Worm (Caenorhabditis elegans) whole organism, young adult: ENCODE measurements around the gene R107.2.
A peak's percentile ranks its signal among the peaks of the same experiment; 100 is the strongest.

ENCODE experiments used
- B0019.2 ChIP-seq: fragments of 200-800 bp; sonication (Bioruptor generic); conservative IDR thresholded peaks from 2 replicates; pipeline ENCODE4 v1.3.6; 2022; ENCODE audit warnings: missing genetic modification reagents, missing genetic modification characterization, missing compliant biosample characterization
- C17E4.6 ChIP-seq: fragments of 200-800 bp; sonication (Bioruptor generic); IDR thresholded peaks from 2 replicates; pipeline ENCODE4 v1.3.6; 2022; ENCODE audit warnings: missing genetic modification reagents, missing genetic modification characterization, missing compliant biosample characterization
- D2030.7 ChIP-seq: fragments of 200-800 bp; sonication (Bioruptor generic); IDR thresholded peaks from 2 replicates; pipeline ENCODE4 v1.3.6; 2022; ENCODE audit warnings: missing genetic modification reagents, missing genetic modification characterization, missing compliant biosample characterization
- F23B12.7 ChIP-seq: sonication (generic microtip); optimal IDR thresholded peaks from 2 replicates; lab custom pipeline; 2017; ENCODE audit warnings: missing genetic modification characterization, mild to moderate bottlenecking, missing compliant biosample characterization, antibody characterized with exemption, moderate library complexity; ENCODE audit not compliant: insufficient read depth
- F33H1.4 ChIP-seq: fragments of 200-800 bp; sonication (Bioruptor generic); IDR thresholded peaks from 2 replicates; pipeline ENCODE4 v1.3.6; 2022; ENCODE audit warnings: missing genetic modification reagents, missing genetic modification characterization, missing compliant biosample characterization
- F55B11.4 ChIP-seq: sonication (generic microtip); optimal IDR thresholded peaks from 2 replicates; lab custom pipeline; 2016; ENCODE audit warnings: missing compliant biosample characterization, missing genetic modification characterization, borderline replicate concordance; ENCODE audit not compliant: insufficient read depth
- K11D2.4 ChIP-seq: fragments of 200-800 bp; sonication (Bioruptor generic); IDR thresholded peaks from 2 replicates; pipeline ENCODE4 v1.3.6; 2022; ENCODE audit warnings: missing genetic modification reagents, missing genetic modification characterization, missing compliant biosample characterization
- T07F8.4 ChIP-seq: sonication (generic microtip); optimal IDR thresholded peaks from 2 replicates; lab custom pipeline; 2016; ENCODE audit warnings: mild to moderate bottlenecking, missing genetic modification characterization, moderate library complexity, missing compliant biosample characterization
- Y53G8AR.9 ChIP-seq: fragments of 200-800 bp; sonication (Bioruptor generic); conservative IDR thresholded peaks from 2 replicates; pipeline ENCODE4 v1.3.6; 2022; ENCODE audit warnings: missing genetic modification reagents, missing genetic modification characterization, missing compliant biosample characterization
- ZK185.1 ChIP-seq: sonication (generic microtip); optimal IDR thresholded peaks from 2 replicates; lab custom pipeline; 2016; ENCODE audit warnings: mild to moderate bottlenecking, missing genetic modification characterization, missing compliant biosample characterization; ENCODE audit not compliant: poor library complexity, severe bottlenecking
- akir-1 ChIP-seq: fragments of 200-800 bp; sonication (Bioruptor generic); optimal IDR thresholded peaks from 2 replicates; lab custom pipeline; 2018; ENCODE audit warnings: mild to moderate bottlenecking, missing genetic modification characterization, moderate library complexity, missing compliant biosample characterization
- attf-3 ChIP-seq: fragments of 200-800 bp; sonication (Bioruptor generic); conservative IDR thresholded peaks from 2 replicates; pipeline ENCODE4 v1.3.6; 2022; ENCODE audit warnings: missing genetic modification reagents, missing genetic modification characterization, missing compliant biosample characterization
- attf-6 ChIP-seq: fragments of 200-800 bp; sonication (Bioruptor generic); IDR thresholded peaks from 2 replicates; pipeline ENCODE4 v1.3.6; 2022; ENCODE audit warnings: missing genetic modification reagents, missing genetic modification characterization, missing compliant biosample characterization
- bed-2 ChIP-seq: fragments of 200-800 bp; sonication (Bioruptor generic); IDR thresholded peaks from 2 replicates; pipeline ENCODE4 v1.3.6; 2022; ENCODE audit warnings: missing genetic modification reagents, missing genetic modification characterization, missing compliant biosample characterization
- cebp-1 ChIP-seq, 2 experiments: fragments of 200-800 bp in 1 of 2; sonication (Bioruptor generic) in 1 of 2; sonication (generic microtip) in 1 of 2; IDR thresholded peaks in 1 of 2; optimal IDR thresholded peaks in 1 of 2; 2 replicates each; pipeline versions ENCODE4 v1.3.6 to Lab custom; 2017 to 2022; ENCODE audit warnings: missing compliant biosample characterization in 2 of 2, missing genetic modification characterization in 2 of 2, mild to moderate bottlenecking in 1 of 2, missing genetic modification reagents in 1 of 2, moderate library complexity in 1 of 2
- ceh-40 ChIP-seq: fragments of 200-800 bp; sonication (Bioruptor generic); IDR thresholded peaks from 2 replicates; pipeline ENCODE4 v1.3.6; 2022; ENCODE audit warnings: missing genetic modification characterization, missing compliant biosample characterization
- ceh-58 ChIP-seq: fragments of 200-800 bp; sonication (Bioruptor generic); IDR thresholded peaks from 2 replicates; pipeline ENCODE4 v1.3.6; 2022; ENCODE audit warnings: missing genetic modification characterization, missing compliant biosample characterization
- ceh-79 ChIP-seq: sonication (generic microtip); optimal IDR thresholded peaks from 2 replicates; lab custom pipeline; 2017; ENCODE audit warnings: mild to moderate bottlenecking, missing genetic modification characterization, missing compliant biosample characterization
- ceh-91 ChIP-seq: fragments of 200-800 bp; sonication (Bioruptor generic); IDR thresholded peaks from 2 replicates; pipeline ENCODE4 v1.3.6; 2022; ENCODE audit warnings: missing genetic modification reagents, missing genetic modification characterization, missing compliant biosample characterization
- dpl-1 ChIP-seq: fragments of 150-350 bp; optimal IDR thresholded peaks from 2 replicates; lab custom pipeline; 2014; ENCODE audit warnings: missing biosample characterization, missing genetic modification reagents, missing genetic modification characterization
- efl-1 ChIP-seq: fragments of 150-350 bp; optimal IDR thresholded peaks from 2 replicates; lab custom pipeline; 2014; ENCODE audit warnings: missing biosample characterization, missing genetic modification reagents, missing genetic modification characterization
- gei-17 ChIP-seq: fragments of 200-800 bp; sonication (Bioruptor generic); optimal IDR thresholded peaks from 2 replicates; lab custom pipeline; 2018; ENCODE audit warnings: mild to moderate bottlenecking, missing genetic modification characterization, missing compliant biosample characterization
- hlh-26 ChIP-seq: fragments of 200-800 bp; sonication (Bioruptor generic); conservative IDR thresholded peaks from 2 replicates; pipeline ENCODE4 v1.3.6; 2022; ENCODE audit warnings: missing genetic modification reagents, missing genetic modification characterization, missing compliant biosample characterization
- hmg-20 ChIP-seq: fragments of 200-800 bp; sonication (Bioruptor generic); IDR thresholded peaks from 2 replicates; pipeline ENCODE4 v1.3.6; 2022; ENCODE audit warnings: missing genetic modification reagents, missing genetic modification characterization, missing compliant biosample characterization
- hsf-1 ChIP-seq: fragments of 200-800 bp; sonication (Bioruptor generic); IDR thresholded peaks from 2 replicates; pipeline ENCODE4 v1.3.6; 2022; ENCODE audit warnings: missing genetic modification reagents, missing genetic modification characterization, missing compliant biosample characterization
- lag-1 ChIP-seq: fragments of 200-800 bp; sonication (Bioruptor generic); IDR thresholded peaks from 2 replicates; pipeline ENCODE4 v1.3.6; 2022; ENCODE audit warnings: missing genetic modification reagents, missing genetic modification characterization, missing compliant biosample characterization
- let-526 ChIP-seq: fragments of 200-800 bp; sonication (Bioruptor generic); IDR thresholded peaks from 2 replicates; pipeline ENCODE4 v1.3.6; 2022; ENCODE audit warnings: missing genetic modification reagents, missing genetic modification characterization, missing compliant biosample characterization
- let-607 ChIP-seq, 2 experiments: fragments of 200-800 bp in 1 of 2; sonication (Bioruptor generic) in 1 of 2; sonication (generic microtip) in 1 of 2; optimal IDR thresholded peaks; 2 replicates each; lab custom pipeline; 2016 to 2018; ENCODE audit warnings: mild to moderate bottlenecking in 2 of 2, missing compliant biosample characterization in 2 of 2, missing genetic modification characterization in 2 of 2, moderate library complexity in 2 of 2, missing genotype in 1 of 2
- lin-54 ChIP-seq: fragments of 200-800 bp; sonication (Bioruptor generic); optimal IDR thresholded peaks from 2 replicates; lab custom pipeline; 2018; ENCODE audit warnings: mild to moderate bottlenecking, missing genetic modification characterization, missing compliant biosample characterization
- lsl-1 ChIP-seq: fragments of 200-800 bp; sonication (Bioruptor generic); optimal IDR thresholded peaks from 2 replicates; lab custom pipeline; 2018; ENCODE audit warnings: mild to moderate bottlenecking, missing genetic modification characterization, moderate library complexity, missing compliant biosample characterization
- madf-3 ChIP-seq: fragments of 200-800 bp; sonication (Bioruptor generic); IDR thresholded peaks from 2 replicates; pipeline ENCODE4 v1.3.6; 2022; ENCODE audit warnings: missing genetic modification reagents, missing genetic modification characterization, missing compliant biosample characterization
- madf-6 ChIP-seq: fragments of 200-800 bp; sonication (Bioruptor generic); IDR thresholded peaks from 2 replicates; pipeline ENCODE4 v1.3.6; 2022; ENCODE audit warnings: missing genetic modification reagents, missing genetic modification characterization, missing compliant biosample characterization
- madf-8 ChIP-seq: fragments of 200-800 bp; sonication (Bioruptor generic); conservative IDR thresholded peaks from 2 replicates; pipeline ENCODE4 v1.3.6; 2022; ENCODE audit warnings: missing genetic modification reagents, missing genetic modification characterization, missing compliant biosample characterization
- mel-28 ChIP-seq: sonication (generic microtip); optimal IDR thresholded peaks from 2 replicates; lab custom pipeline; 2016; ENCODE audit warnings: borderline replicate concordance, mild to moderate bottlenecking, missing genetic modification characterization, missing compliant biosample characterization
- mxl-1 ChIP-seq: sonication (generic microtip); optimal IDR thresholded peaks from 2 replicates; lab custom pipeline; 2016; ENCODE audit warnings: missing genetic modification characterization, missing compliant biosample characterization
- nfyb-1 ChIP-seq: fragments of 200-800 bp; sonication (Bioruptor generic); IDR thresholded peaks from 2 replicates; pipeline ENCODE4 v1.3.6; 2022; ENCODE audit warnings: missing genetic modification reagents, missing genetic modification characterization, missing compliant biosample characterization
- nhr-120 ChIP-seq: fragments of 200-800 bp; sonication (Bioruptor generic); IDR thresholded peaks from 2 replicates; pipeline ENCODE4 v1.3.6; 2022; ENCODE audit warnings: missing genetic modification characterization, missing compliant biosample characterization
- nhr-27 ChIP-seq: fragments of 200-800 bp; sonication (Bioruptor generic); optimal IDR thresholded peaks from 2 replicates; lab custom pipeline; 2018; ENCODE audit warnings: mild to moderate bottlenecking, missing genetic modification characterization, moderate library complexity, missing compliant biosample characterization
- pbrm-1 ChIP-seq: fragments of 200-800 bp; sonication (Bioruptor generic); IDR thresholded peaks from 2 replicates; pipeline ENCODE4 v1.3.6; 2022; ENCODE audit warnings: missing genetic modification reagents, missing genetic modification characterization, missing compliant biosample characterization
- pha-4 ChIP-seq: fragments of 150-350 bp; sonication (generic microtip); optimal IDR thresholded peaks from 2 replicates; lab custom pipeline; 2014; ENCODE audit warnings: missing biosample characterization, missing genetic modification reagents, missing genetic modification characterization
- rcor-1 ChIP-seq: fragments of 200-800 bp; sonication (Bioruptor generic); IDR thresholded peaks from 2 replicates; pipeline ENCODE4 v1.3.6; 2022; ENCODE audit warnings: missing genetic modification reagents, missing genetic modification characterization, missing compliant biosample characterization
- snpc-1.3 ChIP-seq: sonication (generic microtip); optimal IDR thresholded peaks from 2 replicates; lab custom pipeline; 2017; ENCODE audit warnings: missing genetic modification characterization, mild to moderate bottlenecking, missing compliant biosample characterization, antibody characterized with exemption, moderate library complexity, missing genotype, missing genetic modification reagents; ENCODE audit not compliant: insufficient read depth
- snpc-3.4 ChIP-seq: sonication (generic microtip); optimal IDR thresholded peaks from 2 replicates; lab custom pipeline; 2017; ENCODE audit warnings: missing genetic modification characterization, mild to moderate bottlenecking, missing compliant biosample characterization, antibody characterized with exemption, moderate library complexity, missing genotype, missing genetic modification reagents
- somi-1 ChIP-seq: fragments of 200-800 bp; sonication (Bioruptor generic); optimal IDR thresholded peaks from 2 replicates; lab custom pipeline; 2018; ENCODE audit warnings: mild to moderate bottlenecking, missing genetic modification characterization, missing compliant biosample characterization
- tbx-9 ChIP-seq: sonication (generic microtip); optimal IDR thresholded peaks from 2 replicates; lab custom pipeline; 2016; ENCODE audit warnings: borderline replicate concordance, missing genetic modification characterization, inconsistent platforms, missing compliant biosample characterization
- ztf-28 ChIP-seq: fragments of 200-800 bp; sonication (Bioruptor generic); IDR thresholded peaks from 2 replicates; pipeline ENCODE4 v1.3.6; 2022; ENCODE audit warnings: missing genetic modification reagents, missing genetic modification characterization, missing compliant biosample characterization

Gene R107.2

DNA sequence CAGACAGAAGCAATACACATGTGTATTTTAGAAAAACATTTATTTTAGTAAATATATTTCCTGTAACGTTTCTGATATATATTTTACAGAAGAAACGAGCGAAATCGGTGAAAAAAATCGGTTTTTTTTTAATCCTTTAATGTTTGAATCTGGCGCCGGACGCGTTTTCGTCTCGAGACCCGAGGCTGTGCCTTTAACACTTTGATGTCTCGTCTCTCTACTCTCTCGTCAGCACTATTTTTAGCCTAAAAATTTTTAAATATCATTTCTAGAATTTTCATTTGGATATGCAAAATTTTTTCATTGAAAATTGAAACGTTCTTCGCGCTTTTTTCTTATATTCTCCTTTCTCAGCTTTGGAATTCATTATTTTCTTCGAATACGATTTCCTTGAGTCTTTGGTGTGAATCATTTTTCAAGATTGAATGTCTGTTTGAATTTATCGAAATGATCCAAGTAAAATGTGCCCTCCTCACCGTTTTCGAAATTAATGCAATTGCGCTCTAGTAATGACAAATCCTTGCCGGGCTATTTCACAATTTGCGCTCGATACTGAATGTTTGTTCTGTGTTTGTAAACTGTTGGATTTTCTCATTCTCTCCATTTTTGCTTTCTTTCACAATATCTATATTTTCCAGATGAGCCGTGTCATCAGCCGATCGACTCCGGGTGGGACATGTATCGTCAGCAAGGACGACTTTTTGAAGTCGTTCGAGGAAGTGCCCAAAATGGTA is 8.8 kb upstream of the R107.2 start, which contains the start of gene cls-2:
TSS of gene cls-2 (plus strand) at position 635 of the 734 bp plus-strand sequence.
- peak; percentile 39 for TF ChIP-seq madf-8 (GFP tag; lab: Robert Waterston, UW)
- no peak for TF ChIP-seq ceh-79 (tag; lab: Kevin White, UChicago)
- no peak for TF ChIP-seq hmg-20
- TF ChIP-seq rcor-1: no peak
- no peak for TF ChIP-seq let-607 (tag; optimal IDR thresholded peaks at IDR 0.05; lab: Kevin White, UChicago)
- TF ChIP-seq ZK185.1 (tag; lab: Kevin White, UChicago): no peak
- no peak for TF ChIP-seq let-526
- no peak for TF ChIP-seq nhr-27 (tag; lab: Kevin White, UChicago)
- no peak for TF ChIP-seq lag-1
- no peak for TF ChIP-seq mxl-1 (tag; lab: Kevin White, UChicago)
- no peak for TF ChIP-seq ceh-58 (GFP tag; lab: Robert Waterston, UW)
- TF ChIP-seq ztf-28 (GFP tag; lab: Robert Waterston, UW): no peak
- no peak for TF ChIP-seq gei-17 (GFP tag; lab: Kevin White, UChicago)
- TF ChIP-seq pha-4 (tag; lab: Kevin White, UChicago): no peak
- peak; percentile 50 for TF ChIP-seq lsl-1
- TF ChIP-seq attf-3 (GFP tag; lab: Robert Waterston, UW): no peak
- no peak for TF ChIP-seq nfyb-1 (GFP tag; lab: Robert Waterston, UW)
- 0 out of 2 replicates have a peak, but pooled peaks have one; percentile 45 for TF ChIP-seq Y53G8AR.9 (GFP tag; lab: Robert Waterston, UW)
- TF ChIP-seq tbx-9: no peak
- TF ChIP-seq attf-6 (GFP tag; lab: Robert Waterston, UW): no peak
- TF ChIP-seq madf-6 (GFP tag; lab: Robert Waterston, UW): peak; percentile 71
- peak; percentile 57 for TF ChIP-seq D2030.7 (GFP tag; lab: Robert Waterston, UW)
- TF ChIP-seq snpc-3.4 (tag; lab: Kevin White, UChicago): peak; percentile 41
- no peak for TF ChIP-seq somi-1
- TF ChIP-seq B0019.2 (GFP tag; lab: Robert Waterston, UW): no peak
- peak; percentile 72 for TF ChIP-seq efl-1 (GFP tag; lab: Kevin White, UChicago)
- TF ChIP-seq ceh-91 (GFP tag; lab: Robert Waterston, UW): peak; percentile 41; the same call in 1 of the 2 replicates
- TF ChIP-seq madf-3 (GFP tag; lab: Robert Waterston, UW): no peak
- TF ChIP-seq hlh-26: no peak
- TF ChIP-seq bed-2: no peak
- peak; percentile 66 for TF ChIP-seq lin-54
- no peak for TF ChIP-seq pbrm-1 (GFP tag; lab: Robert Waterston, UW)
- TF ChIP-seq akir-1 (GFP tag; lab: Kevin White, UChicago): no peak
- no peak for TF ChIP-seq C17E4.6 (GFP tag; lab: Robert Waterston, UW)
- no peak for TF ChIP-seq ceh-40 (GFP tag; lab: Robert Waterston, UW)
- no peak for TF ChIP-seq K11D2.4 (GFP tag; lab: Robert Waterston, UW)
- TF ChIP-seq mel-28 (tag; lab: Kevin White, UChicago): no peak
- TF ChIP-seq T07F8.4 (tag; lab: Kevin White, UChicago): no peak
- TF ChIP-seq dpl-1 (GFP tag; lab: Kevin White, UChicago): peak; percentile 28
- no peak for TF ChIP-seq F55B11.4 (tag; lab: Kevin White, UChicago)
- peak; percentile 43 for TF ChIP-seq snpc-1.3 (tag; lab: Kevin White, UChicago)
- peak; percentile 87 for TF ChIP-seq F33H1.4 (GFP tag; lab: Robert Waterston, UW)
- TF ChIP-seq F23B12.7: peak; percentile 67
- peak; percentile 55; the same call in 1 of the 2 replicates for TF ChIP-seq hsf-1 (GFP tag; lab: Robert Waterston, UW)
- no peak for TF ChIP-seq cebp-1 (GFP tag; IDR thresholded peaks at IDR 0.05; lab: Robert Waterston, UW)
- TF ChIP-seq cebp-1 (tag; optimal IDR thresholded peaks at IDR 0.05; lab: Kevin White, UChicago): peak; percentile 76
- TF ChIP-seq nhr-120 (GFP tag; lab: Robert Waterston, UW): no peak
